Worm (Caenorhabditis elegans): ENCODE results near the gene Y55B1AR.2.

Gene Y55B1AR.2

DNA sequence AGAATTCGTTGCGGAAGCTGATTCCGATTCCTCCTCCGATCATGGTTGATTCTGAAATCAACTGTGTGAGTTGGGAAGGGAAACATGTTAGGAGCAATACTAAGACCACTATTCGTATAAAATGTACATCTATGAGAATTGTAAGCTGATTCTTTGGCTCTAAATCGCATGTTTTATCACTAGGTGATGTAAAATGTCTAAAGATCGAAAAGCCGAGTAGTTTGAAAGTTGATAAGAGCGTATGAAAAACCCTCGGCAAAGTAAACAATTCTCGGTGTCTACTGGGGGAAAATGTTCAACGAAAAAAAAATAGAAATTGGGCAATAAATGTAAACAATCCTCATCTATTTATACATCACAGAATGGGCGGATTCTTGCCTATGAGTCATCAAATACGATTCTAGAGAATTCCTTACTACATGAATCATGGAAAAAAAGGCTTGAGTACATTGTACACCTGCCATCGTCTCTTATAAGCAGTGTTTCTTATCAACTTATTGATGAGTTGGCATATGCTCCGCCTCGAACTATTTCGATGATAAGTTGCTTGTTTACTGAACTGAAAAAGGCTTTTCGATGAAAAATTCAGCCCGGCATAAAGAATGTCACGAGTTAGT lies 1.8 kb upstream of the Y55B1AR.2 start, which contains the start of gene lec-6 (continued):
- TF ChIP-seq F16B12.6 (tag; optimal IDR thresholded peaks at IDR 0.05), result no peak
- no peak for TF ChIP-seq fkh-10 (GFP tag; optimal IDR thresholded peaks at IDR 0.05)
- no peak for TF ChIP-seq nhr-237 (tag; optimal IDR thresholded peaks at IDR 0.05)
- no peak for TF ChIP-seq hlh-17 (GFP tag; optimal IDR thresholded peaks at IDR 0.05; ENCODE audit: borderline replicate concordance)
- no peak for TF ChIP-seq lin-39 (tag; optimal IDR thresholded peaks at IDR 0.05)
- TF ChIP-seq ceh-90 (tag; optimal IDR thresholded peaks at IDR 0.05), result no peak
- no peak for TF ChIP-seq sptf-1 (tag; optimal IDR thresholded peaks at IDR 0.05)
- TF ChIP-seq mef-2 (tag; optimal IDR thresholded peaks at IDR 0.05), result no peak
- TF ChIP-seq dsc-1 (tag; optimal IDR thresholded peaks at IDR 0.05), result no peak
- TF ChIP-seq nhr-71 (tag; optimal IDR thresholded peaks at IDR 0.05), result peak; percentile 56
- no peak for TF ChIP-seq ceh-88 (GFP tag; IDR thresholded peaks at IDR 0.05)
- TF ChIP-seq C34B4.2 (tag; optimal IDR thresholded peaks at IDR 0.05), result no peak
- TF ChIP-seq swsn-7 (tag; optimal IDR thresholded peaks at IDR 0.05), result no peak
- no peak for TF ChIP-seq lsy-2 (tag; optimal IDR thresholded peaks at IDR 0.05)
- no peak for TF ChIP-seq aly-2 (tag; optimal IDR thresholded peaks at IDR 0.05)
- no peak for TF ChIP-seq alr-1 (tag; optimal IDR thresholded peaks at IDR 0.05; ENCODE audit: borderline replicate concordance)
- TF ChIP-seq snu-23 (GFP tag; optimal IDR thresholded peaks at IDR 0.05), result no peak
- no peak for TF ChIP-seq efl-3 (GFP tag; optimal IDR thresholded peaks at IDR 0.05)
- TF ChIP-seq hlh-4 (tag; optimal IDR thresholded peaks at IDR 0.05), result no peak
- peak; percentile 11 for TF ChIP-seq lin-14 (GFP tag; optimal IDR thresholded peaks at IDR 0.05)
- TF ChIP-seq pax-3 (tag; optimal IDR thresholded peaks at IDR 0.05), result no peak
- no peak for TF ChIP-seq lin-13 (GFP tag; optimal IDR thresholded peaks at IDR 0.05)
- TF ChIP-seq mdl-1 (tag; optimal IDR thresholded peaks at IDR 0.05), result no peak
- TF ChIP-seq tbx-2 (tag; optimal IDR thresholded peaks at IDR 0.05), result no peak
- TF ChIP-seq nhr-90 (tag; optimal IDR thresholded peaks at IDR 0.05; ENCODE audit: poor library complexity), result peak; percentile 8
- no peak for TF ChIP-seq fkh-4 (tag; optimal IDR thresholded peaks at IDR 0.05; ENCODE audit: borderline replicate concordance)
- no peak for TF ChIP-seq ets-5 (GFP tag; IDR thresholded peaks at IDR 0.05)
- TF ChIP-seq ztf-11 (tag; optimal IDR thresholded peaks at IDR 0.05), result no peak
- TF ChIP-seq elt-3 (tag; optimal IDR thresholded peaks at IDR 0.05), result no peak
- TF ChIP-seq lir-3 (tag; optimal IDR thresholded peaks at IDR 0.05; ENCODE audit: poor library complexity), result no peak
- TF ChIP-seq rnt-1 (tag; optimal IDR thresholded peaks at IDR 0.05), result no peak
- TF ChIP-seq sup-37 (GFP tag; optimal IDR thresholded peaks at IDR 0.05), result no peak
- no peak for TF ChIP-seq unc-86 (tag; optimal IDR thresholded peaks at IDR 0.05)
- TF ChIP-seq nhr-28 (tag; optimal IDR thresholded peaks at IDR 0.05), result no peak
- no peak for TF ChIP-seq nhr-47 (tag; optimal IDR thresholded peaks at IDR 0.05)
- no peak for TF ChIP-seq pag-3 (tag; optimal IDR thresholded peaks at IDR 0.05; ENCODE audit: borderline replicate concordance, insufficient read depth)
- TF ChIP-seq elt-2 (tag; optimal IDR thresholded peaks at IDR 0.05), result peak; percentile 97
- TF ChIP-seq ces-1 (GFP tag; optimal IDR thresholded peaks at IDR 0.05), result no peak
- TF ChIP-seq fkh-8 (tag; optimal IDR thresholded peaks at IDR 0.05), result no peak
- TF ChIP-seq ztf-4 (tag; optimal IDR thresholded peaks at IDR 0.05), result no peak
- TF ChIP-seq egl-13 (tag; optimal IDR thresholded peaks at IDR 0.05), result no peak
- no peak for TF ChIP-seq nhr-85 (tag)
- TF ChIP-seq nhr-19 (GFP tag; conservative IDR thresholded peaks at IDR 0.05), result no peak
- no peak for TF ChIP-seq isw-1 (GFP tag; IDR thresholded peaks at IDR 0.05)
- TF ChIP-seq ceh-82 (tag; optimal IDR thresholded peaks at IDR 0.05), result no peak
- no peak for TF ChIP-seq mab-9 (GFP tag; IDR thresholded peaks at IDR 0.05)

All from whole organism, L1 larva.